Fruit fly (Drosophila melanogaster): ENCODE measurements around the gene CG14506.

dm6 chr3R:29250272-29251018, 46.5 kb downstream of the CG14506 start, which contains the start of gene SP1029:
- TF ChIP-seq hkb (optimal IDR thresholded peaks at IDR 0.05): no peak
- TF ChIP-seq hkb (GFP tag; IDR thresholded peaks at IDR 0.05): no peak
- TF ChIP-seq ara (GFP tag; IDR thresholded peaks at IDR 0.05): no peak

Data from whole organism, embryonic.